Worm (Caenorhabditis elegans) whole organism, L2 larva: ENCODE results near the gene F26G1.3.

Experiments
- C34F6.9 ChIP-seq: fragments of 150-350 bp; optimal IDR thresholded peaks from 2 replicates; lab custom pipeline; 2014; ENCODE audit warnings: missing biosample characterization, missing genetic modification characterization
- F13H6.1 ChIP-seq: sonication (generic microtip); optimal IDR thresholded peaks from 2 replicates; lab custom pipeline; 2016; ENCODE audit warnings: missing genetic modification characterization, missing compliant biosample characterization
- R02D3.7 ChIP-seq: fragments of 150-350 bp; optimal IDR thresholded peaks from 2 replicates; lab custom pipeline; 2014; ENCODE audit warnings: missing biosample characterization, missing genetic modification characterization
- Y55F3AM.14 ChIP-seq: fragments of 200-800 bp; sonication (Bioruptor generic); optimal IDR thresholded peaks from 2 replicates; lab custom pipeline; 2018; ENCODE audit warnings: mild to moderate bottlenecking, missing genetic modification characterization, missing compliant biosample characterization
- ZK546.5 ChIP-seq: sonication (generic microtip); optimal IDR thresholded peaks from 2 replicates; lab custom pipeline; 2017; ENCODE audit warnings: missing biosample characterization, missing genetic modification characterization
- aly-2 ChIP-seq: fragments of 150-350 bp; optimal IDR thresholded peaks from 2 replicates; lab custom pipeline; 2014; ENCODE audit warnings: missing biosample characterization, missing genetic modification characterization
- ama-1 ChIP-seq: fragments of 150-350 bp; optimal IDR thresholded peaks from 2 replicates; lab custom pipeline; 2018; ENCODE audit warnings: inconsistent platforms
- blmp-1 ChIP-seq: sonication (generic microtip); optimal IDR thresholded peaks from 2 replicates; lab custom pipeline; 2017; ENCODE audit warnings: missing genetic modification characterization, mild to moderate bottlenecking, missing compliant biosample characterization, antibody characterized with exemption, moderate library complexity; ENCODE audit not compliant: insufficient read depth
- ceh-16 ChIP-seq: fragments of 150-350 bp; optimal IDR thresholded peaks from 2 replicates; lab custom pipeline; 2014; ENCODE audit warnings: missing biosample characterization, missing genetic modification characterization
- crh-2 ChIP-seq: sonication (generic microtip); optimal IDR thresholded peaks from 2 replicates; lab custom pipeline; 2017; ENCODE audit warnings: missing biosample characterization, missing genetic modification characterization
- egl-27 ChIP-seq: sonication (generic microtip); optimal IDR thresholded peaks from 3 replicates; lab custom pipeline; 2017; ENCODE audit warnings: missing biosample characterization, missing genetic modification reagents, missing genetic modification characterization
- elt-1 ChIP-seq: fragments of 150-350 bp; optimal IDR thresholded peaks from 2 replicates; lab custom pipeline; 2014; ENCODE audit warnings: missing biosample characterization, missing genetic modification characterization
- elt-3 ChIP-seq: sonication (generic microtip); optimal IDR thresholded peaks from 2 replicates; lab custom pipeline; 2017; ENCODE audit warnings: missing biosample characterization, missing genetic modification characterization
- fos-1 ChIP-seq: fragments of 150-350 bp; optimal IDR thresholded peaks from 2 replicates; lab custom pipeline; 2014; ENCODE audit warnings: missing biosample characterization, missing genetic modification characterization
- lin-11 ChIP-seq: fragments of 150-350 bp; sonication (generic microtip); optimal IDR thresholded peaks from 2 replicates; lab custom pipeline; 2014; ENCODE audit warnings: missing biosample characterization, missing genetic modification characterization, inconsistent platforms, mixed read lengths
- lin-13 ChIP-seq: fragments of 150-350 bp; optimal IDR thresholded peaks from 2 replicates; lab custom pipeline; 2014; ENCODE audit warnings: missing biosample characterization, missing genetic modification reagents, missing genetic modification characterization
- lin-39 ChIP-seq: fragments of 150-350 bp; optimal IDR thresholded peaks from 2 replicates; lab custom pipeline; 2014; ENCODE audit warnings: missing biosample characterization, missing genetic modification reagents, missing genetic modification characterization
- lsy-2 ChIP-seq, 2 experiments: fragments of 150-350 bp in 1 of 2; sonication (generic microtip) in 1 of 2; optimal IDR thresholded peaks; 2 replicates each; lab custom pipeline; 2014 to 2017; ENCODE audit warnings: missing biosample characterization in 2 of 2, missing genetic modification characterization in 2 of 2
- mab-5 ChIP-seq: fragments of 150-350 bp; optimal IDR thresholded peaks from 2 replicates; lab custom pipeline; 2014; ENCODE audit warnings: missing biosample characterization, missing genetic modification characterization
- mbf-1 ChIP-seq: sonication (generic microtip); optimal IDR thresholded peaks from 2 replicates; lab custom pipeline; 2017; ENCODE audit warnings: missing biosample characterization, missing genetic modification characterization
- nhr-10 ChIP-seq: sonication (generic microtip); optimal IDR thresholded peaks from 2 replicates; lab custom pipeline; 2017; ENCODE audit warnings: missing biosample characterization, missing genetic modification characterization
- nhr-11 ChIP-seq: fragments of 150-350 bp; optimal IDR thresholded peaks from 2 replicates; lab custom pipeline; 2014; ENCODE audit warnings: missing biosample characterization, missing genetic modification characterization
- nhr-12 ChIP-seq: fragments of 150-350 bp; optimal IDR thresholded peaks from 2 replicates; lab custom pipeline; 2014; ENCODE audit warnings: missing biosample characterization, missing genetic modification characterization
- nhr-129 ChIP-seq: fragments of 150-350 bp; optimal IDR thresholded peaks from 2 replicates; lab custom pipeline; 2014; ENCODE audit warnings: missing biosample characterization, missing genetic modification characterization
- nhr-21 ChIP-seq: fragments of 150-350 bp; optimal IDR thresholded peaks from 2 replicates; lab custom pipeline; 2014; ENCODE audit warnings: missing biosample characterization, missing genetic modification characterization
- nhr-23 ChIP-seq: fragments of 150-350 bp; optimal IDR thresholded peaks from 2 replicates; lab custom pipeline; 2014; ENCODE audit warnings: missing biosample characterization, missing genetic modification reagents, missing genetic modification characterization
- nhr-237 ChIP-seq: fragments of 150-350 bp; optimal IDR thresholded peaks from 2 replicates; lab custom pipeline; 2014; ENCODE audit warnings: missing biosample characterization, missing genetic modification characterization
- nhr-25 ChIP-seq: fragments of 150-350 bp; sonication (generic microtip); optimal IDR thresholded peaks from 3 replicates; lab custom pipeline; 2014; ENCODE audit warnings: missing biosample characterization, missing genetic modification characterization
- nhr-77 ChIP-seq: fragments of 150-350 bp; optimal IDR thresholded peaks from 2 replicates; lab custom pipeline; 2014; ENCODE audit warnings: missing biosample characterization, missing genetic modification characterization
- sem-4 ChIP-seq: fragments of 150-350 bp; optimal IDR thresholded peaks from 2 replicates; lab custom pipeline; 2014; ENCODE audit warnings: missing biosample characterization, missing genetic modification reagents, missing genetic modification characterization
- skn-1 ChIP-seq: sonication (generic microtip); optimal IDR thresholded peaks from 2 replicates; lab custom pipeline; 2017; ENCODE audit warnings: missing biosample characterization, missing genetic modification characterization
- sma-9 ChIP-seq, 2 experiments: fragments of 150-350 bp in 1 of 2; sonication (generic microtip) in 1 of 2; optimal IDR thresholded peaks; 2 replicates each; lab custom pipeline; 2014 to 2016; ENCODE audit warnings: missing genetic modification characterization in 2 of 2, mild to moderate bottlenecking in 1 of 2, missing biosample characterization in 1 of 2, missing compliant biosample characterization in 1 of 2, missing genetic modification reagents in 1 of 2, moderate library complexity in 1 of 2
- snpc-4 ChIP-seq: fragments of 150-350 bp; optimal IDR thresholded peaks from 2 replicates; lab custom pipeline; 2014; ENCODE audit warnings: missing biosample characterization, missing genetic modification characterization
- unc-39 ChIP-seq: fragments of 150-350 bp; optimal IDR thresholded peaks from 2 replicates; lab custom pipeline; 2014; ENCODE audit warnings: missing biosample characterization, missing genetic modification characterization
- unc-62 ChIP-seq: fragments of 150-350 bp; optimal IDR thresholded peaks from 2 replicates; lab custom pipeline; 2014; ENCODE audit warnings: missing biosample characterization, missing genetic modification reagents, missing genetic modification characterization
- zag-1 ChIP-seq: fragments of 150-350 bp; optimal IDR thresholded peaks from 2 replicates; lab custom pipeline; 2014; ENCODE audit warnings: missing biosample characterization, missing genetic modification characterization
- ztf-1 ChIP-seq: fragments of 200-800 bp; sonication (Bioruptor generic); conservative IDR thresholded peaks from 2 replicates; pipeline ENCODE4 v1.3.6; 2022; ENCODE audit warnings: missing genetic modification characterization, missing compliant biosample characterization
- ztf-11 ChIP-seq: sonication (generic microtip); optimal IDR thresholded peaks from 2 replicates; lab custom pipeline; 2017; ENCODE audit warnings: missing biosample characterization, missing genetic modification characterization
- ztf-4 ChIP-seq: fragments of 150-350 bp; optimal IDR thresholded peaks from 2 replicates; lab custom pipeline; 2014; ENCODE audit warnings: missing biosample characterization, missing genetic modification characterization

The F26G1.3 gene

ce11 chrII:4802917-4803316 is 44.4 kb downstream of the F26G1.3 start:
- TF ChIP-seq unc-62 (GFP tag; lab: Kevin White, UChicago) (no peak), ztf-11 (tag; lab: Kevin White, UChicago) (no peak), crh-2 (tag; lab: Kevin White, UChicago) (peak; percentile 24), ztf-4 (no peak), nhr-21 (tag; lab: Kevin White, UChicago) (no peak), sem-4 (tag; lab: Kevin White, UChicago) (no peak), fos-1 (tag; lab: Kevin White, UChicago) (peak; percentile 83), nhr-11 (tag; lab: Kevin White, UChicago) (no peak), elt-1 (tag; lab: Kevin White, UChicago) (no peak), lin-13 (GFP tag; lab: Kevin White, UChicago) (no peak), ama-1 (no peak), blmp-1 (tag; lab: Kevin White, UChicago) (peak; percentile 77), R02D3.7 (tag; lab: Kevin White, UChicago) (no peak), sma-9 (GFP tag; optimal IDR thresholded peaks at IDR 0.05; lab: Kevin White, UChicago) (no peak), sma-9 (tag; optimal IDR thresholded peaks at IDR 0.05; lab: Kevin White, UChicago) (no peak), zag-1 (tag; lab: Kevin White, UChicago) (no peak)

ce11 chrII:4805799-4806198 is 47.2 kb downstream of the F26G1.3 start:
- TF ChIP-seq aly-2 (tag; lab: Kevin White, UChicago) (no peak), ztf-4 (no peak), nhr-129 (tag; lab: Kevin White, UChicago) (peak; percentile 16), lsy-2 (tag; optimal IDR thresholded peaks at IDR 0.05; lab: Kevin White, UChicago) (peak in 1 of 2 experiments; percentile 40), crh-2 (tag; lab: Kevin White, UChicago) (no peak), nhr-23 (no peak), skn-1 (tag; lab: Kevin White, UChicago) (no peak), blmp-1 (tag; lab: Kevin White, UChicago) (no peak), nhr-237 (tag; lab: Kevin White, UChicago) (no peak), unc-62 (GFP tag; lab: Kevin White, UChicago) (no peak), lin-39 (tag; lab: Kevin White, UChicago) (no peak), F13H6.1 (tag; lab: Kevin White, UChicago) (peak; percentile 35), ama-1 (no peak), nhr-10 (tag; lab: Kevin White, UChicago) (no peak), lin-13 (GFP tag; lab: Kevin White, UChicago) (no peak), mbf-1 (no peak), sem-4 (tag; lab: Kevin White, UChicago) (no peak), snpc-4 (tag; lab: Kevin White, UChicago) (no peak), ztf-1 (no peak), elt-3 (no peak), mab-5 (tag; lab: Kevin White, UChicago) (no peak), nhr-12 (tag; lab: Kevin White, UChicago) (no peak), nhr-25 (tag; lab: Kevin White, UChicago) (no peak), ZK546.5 (no peak), Y55F3AM.14 (no peak), C34F6.9 (tag; lab: Kevin White, UChicago) (no peak), egl-27 (tag; lab: Kevin White, UChicago) (no peak), sma-9 (GFP tag; optimal IDR thresholded peaks at IDR 0.05; lab: Kevin White, UChicago) (peak; percentile 48), sma-9 (tag; optimal IDR thresholded peaks at IDR 0.05; lab: Kevin White, UChicago) (no peak), lin-11 (tag; lab: Kevin White, UChicago) (no peak), unc-39 (tag; lab: Kevin White, UChicago) (no peak), nhr-77 (tag; lab: Kevin White, UChicago) (no peak), R02D3.7 (tag; lab: Kevin White, UChicago) (no peak), nhr-21 (tag; lab: Kevin White, UChicago) (no peak), ceh-16 (tag; lab: Kevin White, UChicago) (no peak)

- TF ChIP-seq Y55F3AM.14 (peak; percentile 3), mab-5 (tag; lab: Kevin White, UChicago) (peak; percentile 68), elt-1 (tag; lab: Kevin White, UChicago) (no peak), ztf-4 (no peak)
These were observed 47.7 kb downstream of the F26G1.3 start for ce11 chrII:4806261-4806660.
